Fruit fly (Drosophila melanogaster) whole organism, embryonic: ENCODE results near the gene Abl.

Experiments used
- Asciz ChIP-seq: fragments of 200-800 bp; sonication (Bioruptor generic); optimal IDR thresholded peaks from 2 replicates; lab custom pipeline; 2017; ENCODE audit warnings: missing biosample characterization, mild to moderate bottlenecking, missing genetic modification characterization, missing genetic modification reagents
- B-H1 ChIP-seq: fragments of 200-800 bp; sonication (Bioruptor generic); IDR thresholded peaks from 3 replicates; pipeline ENCODE4 v1.3.6; 2022; ENCODE audit warnings: missing biosample characterization, missing genetic modification characterization
- CG10267 ChIP-seq: fragments of 200-800 bp; sonication (Bioruptor generic); optimal IDR thresholded peaks from 2 replicates; lab custom pipeline; 2018; ENCODE audit warnings: missing biosample characterization, mild to moderate bottlenecking, missing genetic modification characterization, moderate library complexity
- CG10979 ChIP-seq: fragments of 200-800 bp; sonication (Bioruptor generic); optimal IDR thresholded peaks from 2 replicates; lab custom pipeline; 2018; ENCODE audit warnings: missing biosample characterization, mild to moderate bottlenecking, missing genetic modification characterization, moderate library complexity
- CG11093 ChIP-seq: fragments of 200-800 bp; sonication (Bioruptor generic); IDR thresholded peaks from 3 replicates; pipeline ENCODE4 v1.3.6; 2022; ENCODE audit warnings: missing biosample characterization, missing genetic modification characterization
- CG13296 ChIP-seq: fragments of 200-800 bp; sonication (Bioruptor generic); optimal IDR thresholded peaks from 3 replicates; lab custom pipeline; 2018; ENCODE audit warnings: missing biosample characterization, mild to moderate bottlenecking, missing genetic modification characterization
- CG13424 ChIP-seq: fragments of 200-800 bp; sonication (Bioruptor generic); optimal IDR thresholded peaks from 2 replicates; lab custom pipeline; 2019; ENCODE audit warnings: missing biosample characterization, mild to moderate bottlenecking, missing genetic modification characterization, moderate library complexity
- CG14860 ChIP-seq: fragments of 200-800 bp; sonication (Bioruptor generic); IDR thresholded peaks from 3 replicates; pipeline ENCODE4 v1.3.6; 2022; ENCODE audit warnings: missing biosample characterization, missing genetic modification characterization; ENCODE audit not compliant: partially characterized antibody
- CG15601 ChIP-seq: fragments of 200-800 bp; sonication (Bioruptor generic); optimal IDR thresholded peaks from 3 replicates; lab custom pipeline; 2019; ENCODE audit warnings: missing biosample characterization, mild to moderate bottlenecking, missing genetic modification characterization, moderate library complexity
- CG17912 ChIP-seq: fragments of 200-800 bp; sonication (Bioruptor generic); optimal IDR thresholded peaks from 2 replicates; lab custom pipeline; 2018; ENCODE audit warnings: missing biosample characterization, mild to moderate bottlenecking, missing genetic modification characterization
- CG18599 ChIP-seq: fragments of 200-800 bp; sonication (Bioruptor generic); optimal IDR thresholded peaks from 3 replicates; lab custom pipeline; 2017; ENCODE audit warnings: missing biosample characterization, missing genetic modification characterization, mild to moderate bottlenecking, moderate library complexity, missing genetic modification reagents
- CG3407 ChIP-seq: fragments of 200-800 bp; sonication (Bioruptor generic); optimal IDR thresholded peaks from 2 replicates; lab custom pipeline; 2018; ENCODE audit warnings: missing biosample characterization, mild to moderate bottlenecking, missing genetic modification characterization
- CG4854 ChIP-seq: fragments of 200-800 bp; sonication (Bioruptor generic); optimal IDR thresholded peaks from 2 replicates; lab custom pipeline; 2016; ENCODE audit warnings: missing biosample characterization, missing genetic modification characterization, inconsistent platforms
- CG5953 ChIP-seq: fragments of 200-800 bp; sonication (Bioruptor generic); IDR thresholded peaks from 2 replicates; pipeline ENCODE4 v1.3.6; 2022; ENCODE audit warnings: missing biosample characterization, missing genetic modification characterization
- CG7745 ChIP-seq: fragments of 200-800 bp; sonication (Bioruptor generic); optimal IDR thresholded peaks from 2 replicates; lab custom pipeline; 2018; ENCODE audit warnings: missing biosample characterization, mild to moderate bottlenecking, missing genetic modification characterization, moderate library complexity
- CG7839 ChIP-seq: fragments of 200-800 bp; sonication (Bioruptor generic); optimal IDR thresholded peaks from 3 replicates; lab custom pipeline; 2018; ENCODE audit warnings: missing biosample characterization, mild to moderate bottlenecking, missing genetic modification characterization, moderate library complexity
- CG8765 ChIP-seq: fragments of 200-800 bp; sonication (Bioruptor generic); IDR thresholded peaks from 2 replicates; pipeline ENCODE4 v1.3.6; 2022; ENCODE audit warnings: missing biosample characterization, missing genetic modification characterization
- CTCF ChIP-seq: fragments of 200-800 bp; sonication (Bioruptor generic); optimal IDR thresholded peaks from 2 replicates; lab custom pipeline; 2017; ENCODE audit warnings: missing biosample characterization, mild to moderate bottlenecking, missing genetic modification characterization, moderate library complexity
- Camta ChIP-seq: fragments of 200-800 bp; sonication (Bioruptor generic); optimal IDR thresholded peaks from 2 replicates; lab custom pipeline; 2016; ENCODE audit warnings: missing biosample characterization, missing genetic modification characterization
- D19B ChIP-seq: fragments of 200-800 bp; sonication (Bioruptor generic); optimal IDR thresholded peaks from 2 replicates; lab custom pipeline; 2017; ENCODE audit warnings: missing biosample characterization, mild to moderate bottlenecking, missing genetic modification characterization
- E2f1 ChIP-seq: fragments of 200-800 bp; sonication (Bioruptor generic); IDR thresholded peaks from 2 replicates; pipeline ENCODE4 v1.3.6; 2022; ENCODE audit warnings: missing biosample characterization, missing genetic modification characterization
- Gug ChIP-seq: fragments of 200-800 bp; sonication (Bioruptor generic); IDR thresholded peaks from 4 replicates; pipeline ENCODE4 v1.3.6; 2022; ENCODE audit warnings: missing biosample characterization, missing genetic modification characterization
- HHEX ChIP-seq: fragments of 200-800 bp; sonication (Bioruptor generic); optimal IDR thresholded peaks from 3 replicates; lab custom pipeline; 2017; ENCODE audit warnings: missing biosample characterization, mild to moderate bottlenecking, missing genetic modification characterization, missing genetic modification reagents
- HLHmδ ChIP-seq: fragments of 200-800 bp; sonication (Bioruptor generic); optimal IDR thresholded peaks from 2 replicates; lab custom pipeline; 2018; ENCODE audit warnings: missing biosample characterization, mild to moderate bottlenecking, missing genetic modification characterization, moderate library complexity
- Hr3 ChIP-seq: fragments of 200-800 bp; sonication (Bioruptor generic); optimal IDR thresholded peaks from 3 replicates; lab custom pipeline; 2016; ENCODE audit warnings: missing biosample characterization, missing genetic modification characterization
- Lpt ChIP-seq: fragments of >200 bp; optimal IDR thresholded peaks from 2 replicates; lab custom pipeline; 2018; ENCODE audit warnings: missing biosample characterization, missing genetic modification characterization
- MESR4 ChIP-seq: fragments of 200-800 bp; sonication (Bioruptor generic); optimal IDR thresholded peaks from 2 replicates; lab custom pipeline; 2018; ENCODE audit warnings: missing biosample characterization, mild to moderate bottlenecking, missing genetic modification characterization, moderate library complexity
- Med ChIP-seq: fragments of 200-800 bp; sonication (Bioruptor generic); peaks from one replicate; lab custom pipeline; 2016; ENCODE audit warnings: missing biosample characterization, missing genetic modification characterization, mild to moderate bottlenecking, inconsistent platforms, moderate library complexity
- Myb ChIP-seq: fragments of 200-800 bp; sonication (Bioruptor generic); optimal IDR thresholded peaks from 2 replicates; lab custom pipeline; 2016; ENCODE audit warnings: missing biosample characterization, missing genetic modification characterization
- Oli ChIP-seq: fragments of 200-800 bp; sonication (Bioruptor generic); optimal IDR thresholded peaks from 2 replicates; lab custom pipeline; 2018; ENCODE audit warnings: missing biosample characterization, mild to moderate bottlenecking, missing genetic modification characterization, moderate library complexity
- Six4 ChIP-seq: fragments of 200-800 bp; sonication (Bioruptor generic); optimal IDR thresholded peaks from 2 replicates; lab custom pipeline; 2016; ENCODE audit warnings: missing biosample characterization, missing genetic modification characterization
- bowl ChIP-seq: fragments of 200-800 bp; sonication (Bioruptor generic); IDR thresholded peaks from 2 replicates; pipeline ENCODE4 v1.3.6; 2022; ENCODE audit warnings: missing biosample characterization, missing genetic modification characterization
- cad ChIP-seq: fragments of >200 bp; optimal IDR thresholded peaks from 2 replicates; lab custom pipeline; 2017; ENCODE audit warnings: missing biosample characterization, missing genetic modification characterization
- croc ChIP-seq: fragments of 200-800 bp; sonication (Bioruptor generic); conservative IDR thresholded peaks from 3 replicates; pipeline ENCODE4 v1.3.6; 2022; ENCODE audit warnings: missing biosample characterization, missing genetic modification characterization
- cwo ChIP-seq: fragments of 200-800 bp; sonication (Bioruptor generic); optimal IDR thresholded peaks from 3 replicates; lab custom pipeline; 2017; ENCODE audit warnings: missing biosample characterization, missing genetic modification characterization, mild to moderate bottlenecking, moderate library complexity, missing genetic modification reagents
- danr ChIP-seq: fragments of 200-800 bp; sonication (Bioruptor generic); IDR thresholded peaks from 2 replicates; pipeline ENCODE4 v1.3.6; 2022; ENCODE audit warnings: missing biosample characterization, missing genetic modification characterization
- dimm ChIP-seq: fragments of 200-800 bp; sonication (Bioruptor generic); IDR thresholded peaks from 2 replicates; pipeline ENCODE4 v1.3.6; 2022; ENCODE audit warnings: missing biosample characterization, missing genetic modification characterization
- dpn ChIP-seq, 2 experiments: fragments of 200-800 bp; sonication (Bioruptor generic); optimal IDR thresholded peaks; 3 replicates each; lab custom pipeline; 2016; ENCODE audit warnings: missing biosample characterization in 2 of 2, missing genetic modification characterization in 2 of 2
- fd102C ChIP-seq: fragments of 200-800 bp; sonication (Bioruptor generic); optimal IDR thresholded peaks from 2 replicates; lab custom pipeline; 2018; ENCODE audit warnings: missing biosample characterization, mild to moderate bottlenecking, missing genetic modification characterization, moderate library complexity
- gt ChIP-seq: fragments of 200-800 bp; sonication (Bioruptor generic); IDR thresholded peaks from 2 replicates; pipeline ENCODE4 v1.3.6; 2022; ENCODE audit warnings: missing biosample characterization, missing genetic modification characterization
- insv ChIP-seq, 2 experiments: fragments of 200-800 bp; sonication (Bioruptor generic); optimal IDR thresholded peaks; 3 replicates each; lab custom pipeline; 2016 to 2018; ENCODE audit warnings: missing biosample characterization in 2 of 2, missing genetic modification characterization in 2 of 2
- lmd ChIP-seq: fragments of 200-800 bp; sonication (Bioruptor generic); IDR thresholded peaks from 2 replicates; pipeline ENCODE4 v1.3.6; 2022; ENCODE audit warnings: missing biosample characterization, missing genetic modification characterization
- org-1 ChIP-seq: fragments of 200-800 bp; sonication (Bioruptor generic); optimal IDR thresholded peaks from 2 replicates; lab custom pipeline; 2017; ENCODE audit warnings: missing biosample characterization, missing genetic modification characterization
- repo ChIP-seq: fragments of 200-800 bp; sonication (Bioruptor generic); optimal IDR thresholded peaks from 2 replicates; lab custom pipeline; 2016; ENCODE audit warnings: missing biosample characterization, missing genetic modification characterization
- scrt ChIP-seq: fragments of 200-800 bp; sonication (Bioruptor generic); optimal IDR thresholded peaks from 2 replicates; lab custom pipeline; 2018; ENCODE audit warnings: missing biosample characterization, mild to moderate bottlenecking, missing genetic modification characterization, moderate library complexity
- sima ChIP-seq: fragments of 200-800 bp; sonication (Bioruptor generic); optimal IDR thresholded peaks from 2 replicates; lab custom pipeline; 2016; ENCODE audit warnings: missing biosample characterization, missing genetic modification characterization
- tna ChIP-seq: fragments of 200-800 bp; sonication (Bioruptor generic); IDR thresholded peaks from 2 replicates; pipeline ENCODE4 v1.3.6; 2022; ENCODE audit warnings: missing biosample characterization, missing genetic modification characterization; ENCODE audit not compliant: partially characterized antibody
- tx ChIP-seq: fragments of 200-800 bp; sonication (Bioruptor generic); optimal IDR thresholded peaks from 2 replicates; lab custom pipeline; 2016; ENCODE audit warnings: missing biosample characterization, missing genetic modification characterization
- wdn ChIP-seq: fragments of 200-800 bp; sonication (Bioruptor generic); IDR thresholded peaks from 2 replicates; pipeline ENCODE4 v1.3.6; 2022; ENCODE audit warnings: missing biosample characterization, missing genetic modification characterization
- yki ChIP-seq: fragments of >200 bp; optimal IDR thresholded peaks from 3 replicates; lab custom pipeline; 2018
- zen ChIP-seq: fragments of 200-800 bp; sonication (Bioruptor generic); optimal IDR thresholded peaks from 3 replicates; lab custom pipeline; 2018; ENCODE audit warnings: missing biosample characterization, mild to moderate bottlenecking, missing genetic modification characterization, moderate library complexity
- zf30C ChIP-seq: fragments of 200-800 bp; sonication (Bioruptor generic); optimal IDR thresholded peaks from 3 replicates; lab custom pipeline; 2018; ENCODE audit warnings: missing biosample characterization, mild to moderate bottlenecking, missing genetic modification characterization

Gene Abl

dm6 chr3L:16642088-16642507 is 5.6 kb downstream of the Abl start (continued):
- TF ChIP-seq lmd (GFP tag; lab: Robert Waterston, UW) (peak; percentile 51; the same call in 1 of the 2 replicates), CG4854 (GFP tag; lab: Kevin White, UChicago) (no peak), CG5953 (GFP tag; lab: Robert Waterston, UW) (no peak), CG7839 (peak; percentile 67), Oli (tag; lab: Kevin White, UChicago) (peak; percentile 76), bowl (GFP tag; lab: Robert Waterston, UW) (no peak), CG3407 (peak; percentile 63), HHEX (GFP tag; lab: Kevin White, UChicago) (no peak), Asciz (peak; percentile 64), Myb (GFP tag; lab: Kevin White, UChicago) (no peak), croc (peak; percentile 52; the same call in 1 of the 3 replicates), CG7745 (tag; lab: Kevin White, UChicago) (no peak), Med (GFP tag; lab: Kevin White, UChicago) (peak; percentile 23), CG18599 (GFP tag; lab: Kevin White, UChicago) (peak; percentile 25), CG8765 (no peak), E2f1 (GFP tag; lab: Robert Waterston, UW) (no peak), HLHmδ (GFP tag; lab: Kevin White, UChicago) (no peak), tna (GFP tag; lab: Robert Waterston, UW) (no peak), Lpt (GFP tag; lab: Kevin White, UChicago) (no peak), CG10979 (peak; percentile 86), zen (tag; lab: Kevin White, UChicago) (no peak), CG13424 (tag; lab: Kevin White, UChicago) (peak; percentile 66), CG13296 (GFP tag; lab: Kevin White, UChicago) (no peak), CTCF (GFP tag; lab: Kevin White, UChicago) (no peak), gt (GFP tag; lab: Robert Waterston, UW) (peak; percentile 46; the same call in 1 of the 2 replicates), Gug (GFP tag; lab: Robert Waterston, UW) (peak; percentile 40; the same call in 2 of the 4 replicates), dimm (no peak), MESR4 (GFP tag; lab: Kevin White, UChicago) (no peak), cwo (no peak), org-1 (GFP tag; lab: Kevin White, UChicago) (peak; percentile 30), sima (no peak), CG15601 (tag; lab: Kevin White, UChicago) (peak; percentile 78), wdn (no peak), Camta (GFP tag; lab: Kevin White, UChicago) (no peak), scrt (GFP tag; lab: Kevin White, UChicago) (no peak), cad (GFP tag; lab: Kevin White, UChicago) (no peak), zf30C (no peak), B-H1 (no peak), danr (GFP tag; lab: Robert Waterston, UW) (peak; percentile 47; the same call in 1 of the 2 replicates), tx (GFP tag; lab: Kevin White, UChicago) (no peak), CG11093 (GFP tag; lab: Robert Waterston, UW) (peak; percentile 56; the same call in 1 of the 3 replicates), repo (no peak), CG17912 (GFP tag; lab: Kevin White, UChicago) (no peak), fd102C (no peak), dpn (GFP tag; optimal IDR thresholded peaks at IDR 0.05; lab: Kevin White, UChicago) (peak in 1 of 2 experiments; percentile 42), CG10267 (tag; lab: Kevin White, UChicago) (peak; percentile 58), insv (GFP tag; optimal IDR thresholded peaks at IDR 0.05; lab: Kevin White, UChicago) (no peak), CG14860 (GFP tag; lab: Robert Waterston, UW) (no peak), yki (lab: Kevin White, UChicago) (no peak), Hr3 (GFP tag; lab: Kevin White, UChicago) (peak; percentile 54), Six4 (GFP tag; lab: Kevin White, UChicago) (peak; percentile 47), D19B (GFP tag; lab: Kevin White, UChicago) (no peak)
